Fruit fly (Drosophila melanogaster): Measurements from ENCODE around the gene CG15432.

Gene CG15432

dm6 chr2L:4448582-4449016, 6.5 kb downstream of the CG15432 start, which contains the start of gene MFS18:
MFS18 (minus strand) TSS chr2L:4448635.
- peak; percentile 98 for TF ChIP-seq CG11085 (GFP tag; IDR thresholded peaks at IDR 0.05)
- peak; percentile 97 for TF ChIP-seq CG12659 (GFP tag; optimal IDR thresholded peaks at IDR 0.05)
- no peak for TF ChIP-seq cg (GFP tag; optimal IDR thresholded peaks at IDR 0.05)
- no peak for TF ChIP-seq usp (GFP tag; optimal IDR thresholded peaks at IDR 0.05)
- TF ChIP-seq bsh (GFP tag; optimal IDR thresholded peaks at IDR 0.05) = peak; percentile 67 to 97
- TF ChIP-seq CG34224 (GFP tag; IDR thresholded peaks at IDR 0.05; ENCODE audit: partially characterized antibody) = peak; percentile 74; the same call in 2 of the 3 replicates
- TF ChIP-seq stwl (tag; optimal IDR thresholded peaks at IDR 0.05) = peak; percentile 94
- TF ChIP-seq CG17829 (tag; optimal IDR thresholded peaks at IDR 0.05) = peak; percentile 99
- peak; percentile 77 for TF ChIP-seq Side (GFP tag; optimal IDR thresholded peaks at IDR 0.05)
- TF ChIP-seq CG14667 (GFP tag; IDR thresholded peaks at IDR 0.05) = peak; percentile 99
- TF ChIP-seq CG8388 (GFP tag; optimal IDR thresholded peaks at IDR 0.05) = peak; percentile 96
- peak; percentile 97 for TF ChIP-seq GATAe (GFP tag; conservative IDR thresholded peaks at IDR 0.05)
- peak; percentile 97 for TF ChIP-seq Sox102F (GFP tag; optimal IDR thresholded peaks at IDR 0.05)
- peak; percentile 90 for TF ChIP-seq CG3407 (GFP tag; optimal IDR thresholded peaks at IDR 0.05)
- peak; percentile 92 for TF ChIP-seq Poxn (GFP tag; IDR thresholded peaks at IDR 0.05)
- TF ChIP-seq CG12071 (GFP tag; optimal IDR thresholded peaks at IDR 0.05) = peak; percentile 97
- peak; percentile 92 for TF ChIP-seq NfI (GFP tag; optimal IDR thresholded peaks at IDR 0.05)
- TF ChIP-seq tll (GFP tag; optimal IDR thresholded peaks at IDR 0.05) = peak in 1 of 2 experiments; percentile 39
- TF ChIP-seq ken (GFP tag; IDR thresholded peaks at IDR 0.05) = peak; percentile 98
- TF ChIP-seq Opbp (GFP tag; IDR thresholded peaks at IDR 0.05; ENCODE audit: partially characterized antibody) = peak; percentile 83; the same call in 2 of the 3 replicates
- TF ChIP-seq ewg (GFP tag; optimal IDR thresholded peaks at IDR 0.05) = peak; percentile 88
- TF ChIP-seq Bteb2 (GFP tag; optimal IDR thresholded peaks at IDR 0.05) = peak; percentile 90
- peak; percentile 88 for TF ChIP-seq HLH54F (GFP tag; optimal IDR thresholded peaks at IDR 0.05)
- peak; percentile 72 for TF ChIP-seq CTCF (GFP tag; optimal IDR thresholded peaks at IDR 0.05)
- peak; percentile 99 for TF ChIP-seq CG10654 (GFP tag; optimal IDR thresholded peaks at IDR 0.05)
- TF ChIP-seq prd (optimal IDR thresholded peaks at IDR 0.05) = no peak
- peak; percentile 100 for TF ChIP-seq prd (GFP tag; IDR thresholded peaks at IDR 0.05)
- peak; percentile 95 for TF ChIP-seq Oli (tag; optimal IDR thresholded peaks at IDR 0.05)
- no peak for TF ChIP-seq pros (GFP tag; optimal IDR thresholded peaks at IDR 0.05)
- peak; percentile 100 for TF ChIP-seq CG11695 (GFP tag; IDR thresholded peaks at IDR 0.05)
- peak; percentile 99 for TF ChIP-seq CG18262 (tag; optimal IDR thresholded peaks at IDR 0.05)
- TF ChIP-seq E2f2 (GFP tag; IDR thresholded peaks at IDR 0.05) = peak; percentile 88
- no peak for TF ChIP-seq kni (GFP tag; optimal IDR thresholded peaks at IDR 0.05)
- TF ChIP-seq CG10366 (GFP tag; IDR thresholded peaks at IDR 0.05) = peak; percentile 98
- TF ChIP-seq CG6254 (GFP tag; optimal IDR thresholded peaks at IDR 0.05) = peak; percentile 97
- TF ChIP-seq mam (GFP tag; optimal IDR thresholded peaks at IDR 0.05) = peak; percentile 97
- peak; percentile 98 for TF ChIP-seq CG12391 (tag; optimal IDR thresholded peaks at IDR 0.05)
- TF ChIP-seq CG18011 (GFP tag; optimal IDR thresholded peaks at IDR 0.05) = peak; percentile 85
- TF ChIP-seq Dfd (GFP tag; optimal IDR thresholded peaks at IDR 0.05) = no peak
- peak; percentile 88 for TF ChIP-seq CG6791 (GFP tag; IDR thresholded peaks at IDR 0.05; ENCODE audit: partially characterized antibody)
- TF ChIP-seq CG14014 (GFP tag; IDR thresholded peaks at IDR 0.05) = peak; percentile 99
- TF ChIP-seq CG12155 (GFP tag; optimal IDR thresholded peaks at IDR 0.05) = peak; percentile 94
- peak; percentile 94 for TF ChIP-seq TFAM (GFP tag; optimal IDR thresholded peaks at IDR 0.05)
- TF ChIP-seq lov (optimal IDR thresholded peaks at IDR 0.05) = no peak
- peak; percentile 98 for TF ChIP-seq lov (GFP tag; IDR thresholded peaks at IDR 0.05)
- no peak for TF ChIP-seq pita (GFP tag; optimal IDR thresholded peaks at IDR 0.05)
- TF ChIP-seq h (optimal IDR thresholded peaks at IDR 0.05) = no peak
- TF ChIP-seq CG1602 (GFP tag; optimal IDR thresholded peaks at IDR 0.05) = peak; percentile 97
- TF ChIP-seq Hr51 (GFP tag; optimal IDR thresholded peaks at IDR 0.05) = peak; percentile 98 to 99
- TF ChIP-seq CG12299 (tag; optimal IDR thresholded peaks at IDR 0.05) = peak; percentile 92
- TF ChIP-seq Med (GFP tag) = peak; percentile 97
